Worm (Caenorhabditis elegans): ENCODE results near the gene asb-1.

DNA sequence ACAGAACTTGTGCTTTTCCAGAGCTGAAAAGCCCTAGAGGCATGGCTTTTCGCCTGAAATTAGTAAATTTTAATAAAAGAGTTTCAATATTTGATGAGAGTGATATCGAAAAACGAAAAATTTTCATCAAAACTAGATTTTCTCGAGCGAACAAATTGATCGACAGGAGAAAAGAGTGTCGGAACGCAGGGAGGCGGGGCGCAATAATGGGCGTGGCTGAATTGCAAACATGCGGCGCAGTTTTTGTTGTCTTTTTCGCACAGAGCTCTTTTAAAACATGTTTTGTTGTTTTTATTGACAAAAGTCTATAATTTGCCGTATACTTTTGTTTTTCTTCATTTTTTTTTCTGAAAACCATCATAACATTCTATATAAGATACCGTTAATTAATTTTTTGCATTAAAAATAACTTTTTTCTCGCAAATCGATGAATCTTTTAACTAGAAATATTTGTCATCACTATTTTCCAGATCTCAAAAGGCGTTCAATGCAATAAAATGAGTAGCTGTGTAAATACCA is 17.2 kb downstream of the asb-1 start, which contains the start of the genes sel-5 and wdr-48:
- TF ChIP-seq F13C5.2 (tag; optimal IDR thresholded peaks at IDR 0.05) (no peak), ama-1 (optimal IDR thresholded peaks at IDR 0.05) (no peak), hmbx-1 (tag; optimal IDR thresholded peaks at IDR 0.05) (no peak), scrt-1 (GFP tag; IDR thresholded peaks at IDR 0.05) (no peak), ceh-13 (GFP tag; optimal IDR thresholded peaks at IDR 0.05) (no peak)
